Worm (Caenorhabditis elegans): Measurements from ENCODE around the gene usp-4.

usp-4 gene

ce11 chrIV:6751213-6751612 lies 5.9 kb upstream of the usp-4 start:
- TF ChIP-seq egl-5 (tag; optimal IDR thresholded peaks at IDR 0.05): peak; percentile 82
- TF ChIP-seq nhr-28 (tag; optimal IDR thresholded peaks at IDR 0.05): no peak
- peak; percentile 49 for TF ChIP-seq nfya-1 (tag; optimal IDR thresholded peaks at IDR 0.05; ENCODE audit: insufficient read depth)
- no peak for TF ChIP-seq lin-39 (tag; optimal IDR thresholded peaks at IDR 0.05)

- TF ChIP-seq jun-1 (tag; optimal IDR thresholded peaks at IDR 0.05) (peak; percentile 89), aly-2 (tag; optimal IDR thresholded peaks at IDR 0.05) (no peak), sea-2 (GFP tag; optimal IDR thresholded peaks at IDR 0.05) (no peak), nhr-77 (tag; optimal IDR thresholded peaks at IDR 0.05) (peak; percentile 10), nhr-43 (tag; optimal IDR thresholded peaks at IDR 0.05; ENCODE audit: poor library complexity, severe bottlenecking) (peak; percentile 67), daf-12 (tag; optimal IDR thresholded peaks at IDR 0.05) (no peak), nhr-67 (tag; optimal IDR thresholded peaks at IDR 0.05) (peak; percentile 3), nhr-25 (tag; optimal IDR thresholded peaks at IDR 0.05) (peak; percentile 57), ztf-11 (tag; optimal IDR thresholded peaks at IDR 0.05) (no peak), eor-1 (tag; optimal IDR thresholded peaks at IDR 0.05) (no peak), nhr-76 (tag; optimal IDR thresholded peaks at IDR 0.05) (no peak), ama-1 (optimal IDR thresholded peaks at IDR 0.05) (peak; percentile 68), fkh-2 (tag; optimal IDR thresholded peaks at IDR 0.05) (no peak), ceh-16 (tag; optimal IDR thresholded peaks at IDR 0.05) (peak; percentile 63), hmg-11 (tag; optimal IDR thresholded peaks at IDR 0.05) (peak; percentile 95), elt-3 (tag; optimal IDR thresholded peaks at IDR 0.05) (no peak), nhr-237 (tag; optimal IDR thresholded peaks at IDR 0.05) (no peak), skn-1 (tag; optimal IDR thresholded peaks at IDR 0.05) (peak; percentile 63), nhr-11 (tag; optimal IDR thresholded peaks at IDR 0.05) (no peak), ceh-9 (tag; optimal IDR thresholded peaks at IDR 0.05) (no peak), unc-39 (tag; optimal IDR thresholded peaks at IDR 0.05) (peak; percentile 12), nhr-23 (tag; optimal IDR thresholded peaks at IDR 0.05) (peak; percentile 90), ztf-4 (tag; optimal IDR thresholded peaks at IDR 0.05) (no peak), egl-5 (tag; optimal IDR thresholded peaks at IDR 0.05) (peak; percentile 71), lsy-12 (tag; optimal IDR thresholded peaks at IDR 0.05) (peak; percentile 68), elt-2 (tag; optimal IDR thresholded peaks at IDR 0.05) (peak; percentile 72), elt-1 (tag; optimal IDR thresholded peaks at IDR 0.05) (peak; percentile 14), fos-1 (tag; optimal IDR thresholded peaks at IDR 0.05) (no peak), pqm-1 (tag; optimal IDR thresholded peaks at IDR 0.05) (peak; percentile 54), ZK546.5 (tag; optimal IDR thresholded peaks at IDR 0.05) (no peak), tbx-2 (tag; optimal IDR thresholded peaks at IDR 0.05) (peak; percentile 72), lin-39 (tag; optimal IDR thresholded peaks at IDR 0.05) (peak; percentile 74), unc-62 (GFP tag; optimal IDR thresholded peaks at IDR 0.05) (peak; percentile 58), pha-4 (tag; optimal IDR thresholded peaks at IDR 0.05) (peak; percentile 89), mdl-1 (tag; optimal IDR thresholded peaks at IDR 0.05) (no peak), mml-1 (tag; optimal IDR thresholded peaks at IDR 0.05) (no peak), fkh-10 (GFP tag; optimal IDR thresholded peaks at IDR 0.05) (peak; percentile 76), R02D3.7 (tag; optimal IDR thresholded peaks at IDR 0.05) (peak; percentile 48), egl-27 (tag; optimal IDR thresholded peaks at IDR 0.05) (peak; percentile 73), zag-1 (tag; optimal IDR thresholded peaks at IDR 0.05) (peak; percentile 47), nhr-28 (tag; optimal IDR thresholded peaks at IDR 0.05) (no peak), nfya-1 (tag; optimal IDR thresholded peaks at IDR 0.05; ENCODE audit: insufficient read depth) (peak; percentile 92), snpc-4 (tag; optimal IDR thresholded peaks at IDR 0.05) (peak; percentile 81), ceh-28 (tag; optimal IDR thresholded peaks at IDR 0.05) (peak; percentile 58), lin-15B (tag; optimal IDR thresholded peaks at IDR 0.05) (peak; percentile 78)
Measured at ce11 chrIV:6756374-6756773, 737 bp upstream of the usp-4 start.

Measured in whole organism, L3 larva.